Fruit fly (Drosophila melanogaster) whole organism, larva: Measurements from ENCODE around the gene CG4820.

Experiments used
- noc ChIP-seq: fragments of 200-800 bp; sonication (Bioruptor generic); optimal IDR thresholded peaks from 3 replicates; lab custom pipeline; 2019; ENCODE audit warnings: missing biosample characterization, mild to moderate bottlenecking, missing genetic modification characterization, moderate library complexity

Gene CG4820

dm6 chr3R:11234918-11235371 lies 18.6 kb downstream of the CG4820 start, which contains the start of the genes Arfip and CG17721:
Arfip (minus strand) TSS chr3R:11235013.
CG17721 (plus strand) TSS chr3R:11235140.
- TF ChIP-seq noc (tag; lab: Kevin White, UChicago), result no peak

DNA sequence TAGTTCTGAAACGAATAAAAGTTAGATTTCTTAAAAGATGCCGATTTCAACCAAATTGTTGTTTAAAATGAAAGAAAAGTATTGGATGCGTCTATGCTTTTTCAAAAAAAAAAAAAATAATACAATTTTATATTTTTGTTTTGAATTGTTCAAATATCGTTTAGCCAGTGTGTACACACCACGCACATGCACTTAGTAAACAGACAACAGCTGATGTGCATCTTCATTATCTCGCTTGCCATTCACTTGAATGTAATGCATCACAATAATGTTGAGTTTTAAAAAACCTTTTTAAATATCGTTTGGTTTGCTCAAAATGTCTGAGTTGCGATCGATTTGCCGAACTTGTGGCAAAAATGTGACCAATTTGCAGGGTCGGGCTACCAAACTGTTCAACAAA lies 19.7 kb downstream of the CG4820 start, which contains the start of gene CG31441:
TSS of gene CG31441 (plus strand) at position 246 of the 400 bp plus-strand sequence.
- TF ChIP-seq noc (tag; lab: Kevin White, UChicago), result no peak

DNA sequence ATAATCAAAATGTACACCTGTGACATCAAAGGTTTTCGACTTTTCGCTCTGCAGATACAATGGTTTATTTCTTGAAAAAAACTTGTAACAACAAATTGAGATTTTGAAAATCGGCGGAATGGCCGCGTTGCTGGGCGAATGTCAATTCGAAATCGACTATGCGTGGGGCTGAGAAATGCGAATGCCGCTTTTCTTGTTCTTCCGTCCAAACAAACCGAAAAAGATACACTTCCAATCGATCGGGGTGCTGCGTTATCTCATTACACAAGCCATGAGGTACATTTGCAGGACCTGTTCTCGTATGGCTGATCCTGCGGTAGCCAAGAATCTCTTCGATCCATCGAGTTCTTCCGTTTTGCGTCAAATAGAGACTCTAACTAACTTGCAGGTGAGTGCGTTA lies 21.3 kb downstream of the CG4820 start, which contains the start of gene CG31388:
TSS of gene CG31388 (plus strand) at position 218 of the 400 bp plus-strand sequence.
- TF ChIP-seq noc (tag; lab: Kevin White, UChicago), result no peak

dm6 chr3R:11240891-11241290 lies 24.6 kb downstream of the CG4820 start, which contains the start of the genes scpr-B and scpr-A:
scpr-B (minus strand) TSS chr3R:11240991.
scpr-A (plus strand) TSS chr3R:11241183.
- no peak for TF ChIP-seq noc (tag; lab: Kevin White, UChicago)

dm6 chr3R:11243057-11243740 lies 26.9 kb downstream of the CG4820 start:
- peak; percentile 48 for TF ChIP-seq noc (tag; lab: Kevin White, UChicago)

DNA sequence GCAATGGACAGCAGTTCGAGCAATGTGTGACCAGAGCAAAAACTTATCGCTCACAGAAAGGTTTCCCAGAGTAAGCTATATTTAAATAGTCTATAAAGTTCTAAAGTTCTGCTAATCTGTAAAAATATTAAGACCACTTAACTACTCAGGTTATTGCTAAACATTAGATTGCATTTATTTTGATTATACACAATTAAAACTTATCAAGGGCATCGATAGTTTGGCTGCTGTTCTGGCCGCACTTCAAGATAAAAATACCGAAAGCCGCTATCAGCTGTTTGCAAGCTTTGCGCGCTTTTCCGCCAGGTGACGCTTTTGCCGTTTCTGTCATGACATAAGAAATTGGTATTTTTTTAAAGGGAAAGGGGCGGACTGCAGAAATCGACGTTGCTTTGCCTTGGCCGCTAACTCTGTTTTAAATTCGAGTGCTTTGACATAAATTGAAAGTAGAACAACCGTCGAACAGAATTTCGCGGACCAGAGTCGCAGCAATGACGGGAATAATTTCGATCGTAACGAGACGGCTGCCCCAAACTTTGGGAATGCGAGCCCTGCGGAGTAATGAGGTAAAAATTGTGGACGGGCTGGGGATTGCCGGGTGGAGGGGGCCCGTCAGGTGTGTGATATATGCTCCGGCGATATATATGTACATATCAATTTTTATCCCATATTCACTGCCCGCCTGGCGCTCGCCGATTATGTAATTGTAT lies 27.8 kb downstream of the CG4820 start, which contains the start of the genes CG17734 and CG5214:
TSS of gene CG17734 (minus strand) at position 49 of the 710 bp plus-strand sequence.
TSS of gene CG5214 (plus strand) at position 352 of the 710 bp plus-strand sequence.
- no peak for TF ChIP-seq noc (tag; lab: Kevin White, UChicago)

DNA sequence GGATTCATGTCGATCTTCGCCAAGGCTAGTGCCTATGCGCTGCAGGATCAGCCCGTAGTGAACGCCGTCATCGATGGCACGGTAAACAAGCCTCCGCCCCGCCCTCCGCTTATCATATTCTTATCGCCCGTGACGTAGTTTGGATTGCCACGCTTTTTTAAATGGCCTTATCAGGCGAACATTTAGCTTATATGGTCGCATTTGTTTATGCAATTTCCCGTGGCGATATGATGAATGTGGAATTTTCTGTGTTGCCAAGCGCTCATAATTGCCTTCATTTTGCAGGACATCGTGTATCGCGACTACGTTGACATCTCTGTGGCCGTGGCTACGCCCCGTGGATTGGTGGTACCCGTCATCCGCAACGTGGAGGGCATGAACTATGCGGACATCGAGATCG lies 29.5 kb downstream of the CG4820 start:
- no peak for TF ChIP-seq noc (tag; lab: Kevin White, UChicago)

dm6 chr3R:11246865-11247264 lies 30.5 kb downstream of the CG4820 start:
- TF ChIP-seq noc (tag; lab: Kevin White, UChicago), result no peak

dm6 chr3R:11253768-11254167 lies 37.4 kb downstream of the CG4820 start:
- no peak for TF ChIP-seq noc (tag; lab: Kevin White, UChicago)

dm6 chr3R:11254382-11254953 lies 38.1 kb downstream of the CG4820 start:
- no peak for TF ChIP-seq noc (tag; lab: Kevin White, UChicago)

dm6 chr3R:11257537-11257936 lies 41.2 kb downstream of the CG4820 start:
- no peak for TF ChIP-seq noc (tag; lab: Kevin White, UChicago)

DNA sequence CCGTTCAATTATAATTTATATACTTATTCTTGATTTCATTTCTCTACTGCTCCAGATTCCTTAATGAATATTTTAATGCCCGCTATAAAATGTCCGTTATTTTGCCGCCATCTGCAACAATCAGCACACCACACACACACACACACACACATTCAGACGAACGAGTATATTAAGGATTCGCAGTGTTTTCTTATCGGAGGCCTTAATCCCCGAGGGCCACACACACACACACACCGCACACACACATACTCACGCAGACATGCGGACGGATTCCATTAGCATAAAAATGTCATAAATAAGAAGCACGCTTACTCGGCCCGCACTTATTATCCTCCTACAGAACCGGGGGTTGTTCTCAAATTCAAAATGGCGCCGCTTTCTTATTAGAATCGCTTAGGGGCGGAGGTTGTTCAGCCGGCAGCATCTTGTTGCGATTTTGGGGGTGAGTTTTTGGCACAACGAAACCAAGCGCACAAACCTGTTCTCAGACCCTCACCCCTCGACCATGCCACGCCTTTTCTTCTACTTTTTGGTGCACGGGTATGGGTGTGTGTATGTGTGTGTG lies 44.7 kb downstream of the CG4820 start:
- no peak for TF ChIP-seq noc (tag; lab: Kevin White, UChicago)

dm6 chr3R:11263579-11263978 lies 47.2 kb downstream of the CG4820 start:
- no peak for TF ChIP-seq noc (tag; lab: Kevin White, UChicago)
